Worm (Caenorhabditis elegans) whole organism, young adult: ENCODE measurements around the gene Y40H7A.4.
"Not testable (repeated sequence)": the region's sequence is repeated elsewhere in the genome, so short reads cannot be mapped to it uniquely, and the experiment has no call there.

Experiments
- F49E8.2 ChIP-seq: sonication (generic microtip); optimal IDR thresholded peaks from 3 replicates; lab custom pipeline; 2017; ENCODE audit warnings: missing genetic modification characterization, mild to moderate bottlenecking, missing compliant biosample characterization, antibody characterized with exemption, moderate library complexity; ENCODE audit not compliant: insufficient read depth
- athp-1 ChIP-seq: sonication (generic microtip); optimal IDR thresholded peaks from 2 replicates; lab custom pipeline; 2017; ENCODE audit warnings: mild to moderate bottlenecking, missing genetic modification characterization, missing compliant biosample characterization
- attf-5 ChIP-seq: fragments of 200-800 bp; sonication (Bioruptor generic); optimal IDR thresholded peaks from 2 replicates; lab custom pipeline; 2018; ENCODE audit warnings: mild to moderate bottlenecking, missing genetic modification characterization, missing compliant biosample characterization
- ets-4 ChIP-seq: fragments of 200-800 bp; sonication (Bioruptor generic); optimal IDR thresholded peaks from 2 replicates; lab custom pipeline; 2018; ENCODE audit warnings: mild to moderate bottlenecking, missing genetic modification characterization, missing compliant biosample characterization
- madf-6 ChIP-seq: fragments of 200-800 bp; sonication (Bioruptor generic); IDR thresholded peaks from 2 replicates; pipeline ENCODE4 v1.3.6; 2022; ENCODE audit warnings: missing genetic modification reagents, missing genetic modification characterization, missing compliant biosample characterization
- mcd-1 ChIP-seq: fragments of 200-800 bp; sonication (Bioruptor generic); IDR thresholded peaks from 2 replicates; pipeline ENCODE4 v1.3.6; 2022; ENCODE audit warnings: missing genetic modification reagents, missing genetic modification characterization, missing compliant biosample characterization
- unc-62 ChIP-seq: fragments of 150-350 bp; optimal IDR thresholded peaks from 2 replicates; lab custom pipeline; 2014; ENCODE audit warnings: missing biosample characterization, missing genetic modification reagents, missing genetic modification characterization
- zim-3 ChIP-seq: sonication (generic microtip); optimal IDR thresholded peaks from 2 replicates; lab custom pipeline; 2017; ENCODE audit warnings: mild to moderate bottlenecking, missing genetic modification characterization, moderate library complexity, missing compliant biosample characterization
- ztf-22 ChIP-seq: fragments of 200-800 bp; sonication (Bioruptor generic); optimal IDR thresholded peaks from 2 replicates; lab custom pipeline; 2018; ENCODE audit warnings: mild to moderate bottlenecking, missing genetic modification characterization, moderate library complexity, missing compliant biosample characterization
- ztf-25 ChIP-seq: fragments of 200-800 bp; sonication (Bioruptor generic); IDR thresholded peaks from 2 replicates; pipeline ENCODE4 v1.3.6; 2022; ENCODE audit warnings: missing genetic modification reagents, missing genetic modification characterization, missing compliant biosample characterization
- ztf-3 ChIP-seq: fragments of 200-800 bp; sonication (Bioruptor generic); optimal IDR thresholded peaks from 2 replicates; lab custom pipeline; 2018; ENCODE audit warnings: mild to moderate bottlenecking, missing genetic modification characterization, missing compliant biosample characterization

DNA sequence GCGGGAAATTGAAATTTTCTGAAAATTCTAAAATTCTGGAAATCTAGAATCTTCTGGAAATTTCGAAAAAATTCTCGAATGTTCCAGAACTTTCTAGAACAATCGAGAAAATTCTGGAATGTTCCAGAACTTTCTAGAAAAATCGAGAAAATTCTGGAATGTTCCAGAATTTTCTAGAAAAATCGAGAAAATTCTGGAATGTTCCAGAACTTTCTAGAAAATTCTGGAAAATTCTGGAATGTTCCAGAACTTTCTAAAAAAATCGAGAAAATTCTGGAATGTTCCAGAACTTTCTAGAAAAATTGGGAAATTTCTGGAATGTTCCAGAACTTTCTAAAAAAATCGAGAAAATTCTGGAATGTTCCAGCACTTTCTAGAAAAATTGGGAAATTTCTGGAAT lies 8.7 kb downstream of the Y40H7A.4 start:
- not testable (repeated sequence) for TF ChIP-seq athp-1; unc-62 (GFP tag; lab: Kevin White, UChicago); ets-4; madf-6; mcd-1 (GFP tag; lab: Robert Waterston, UW); zim-3 (tag; lab: Kevin White, UChicago); F49E8.2 (tag; lab: Kevin White, UChicago); ztf-3 (GFP tag; lab: Kevin White, UChicago); ztf-22; attf-5 (GFP tag; lab: Kevin White, UChicago); ztf-25
